Fruit fly (Drosophila melanogaster): ENCODE data around the gene mTerf5.
A peak's percentile ranks its signal among the peaks of the same experiment; 100 is the strongest.

The mTerf5 gene

DNA sequence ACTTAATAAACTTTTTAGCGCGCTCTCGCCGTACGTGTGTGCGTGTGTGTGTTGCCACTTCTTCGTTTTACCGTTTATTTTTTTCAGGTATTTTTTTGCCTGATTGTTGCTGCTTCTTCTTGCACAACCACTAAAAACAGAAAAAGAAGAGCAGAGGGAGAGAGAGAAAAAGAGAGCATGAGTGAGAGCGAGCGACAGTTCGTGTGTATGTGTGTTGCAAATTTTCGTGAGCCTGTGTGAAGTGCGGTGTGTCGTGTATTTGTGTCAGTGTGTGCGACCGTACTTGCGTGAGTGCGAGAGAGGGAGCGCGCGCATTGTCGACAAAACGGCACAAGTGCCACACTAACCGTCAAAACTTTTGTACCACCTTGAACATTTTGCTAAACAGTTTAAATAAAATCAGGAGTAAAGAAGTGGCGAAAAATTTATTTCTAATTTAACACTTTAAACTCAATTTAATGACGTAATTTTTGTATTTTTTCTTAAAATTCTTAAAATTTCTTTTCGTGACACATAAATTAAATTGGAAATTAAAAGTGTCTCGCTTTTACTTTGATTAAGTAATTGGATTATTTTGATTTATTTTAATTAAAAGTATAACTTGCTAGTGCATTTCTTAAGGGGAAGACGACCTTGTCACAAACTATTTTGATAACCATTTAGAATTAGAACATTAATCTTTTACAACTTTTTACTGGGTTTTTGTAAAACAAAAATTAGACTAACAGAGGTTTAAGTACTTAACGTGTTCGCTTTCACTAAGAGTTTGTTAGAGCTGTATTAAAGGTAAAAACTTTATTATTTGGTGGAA lies 26.3 kb downstream of the mTerf5 start:
- TF ChIP-seq kay (GFP tag; ENCODE audit: borderline replicate concordance) (no peak), cic (GFP tag; optimal IDR thresholded peaks at IDR 0.05) (peak; percentile 89), ovo (GFP tag; optimal IDR thresholded peaks at IDR 0.05) (peak; percentile 83), CG5204 (GFP tag; optimal IDR thresholded peaks at IDR 0.05) (peak; percentile 68), toe (GFP tag; optimal IDR thresholded peaks at IDR 0.05) (peak; percentile 66), tj (GFP tag; optimal IDR thresholded peaks at IDR 0.05) (peak; percentile 71), Hr96 (GFP tag; optimal IDR thresholded peaks at IDR 0.05) (peak; percentile 52), CG11617 (GFP tag; optimal IDR thresholded peaks at IDR 0.05) (peak; percentile 76), CG7101 (tag; optimal IDR thresholded peaks at IDR 0.05) (peak; percentile 46), CG33017 (tag; optimal IDR thresholded peaks at IDR 0.05) (peak; percentile 29), Crg-1 (GFP tag; optimal IDR thresholded peaks at IDR 0.05) (no peak), CG7045 (GFP tag; optimal IDR thresholded peaks at IDR 0.05) (peak; percentile 45), CG14711 (tag; optimal IDR thresholded peaks at IDR 0.05) (peak; percentile 23), CG1620 (GFP tag; optimal IDR thresholded peaks at IDR 0.05) (no peak), pad (GFP tag; optimal IDR thresholded peaks at IDR 0.05) (peak; percentile 32), Mnt (GFP tag; optimal IDR thresholded peaks at IDR 0.05) (peak; percentile 51), CG12768 (GFP tag; optimal IDR thresholded peaks at IDR 0.05) (peak; percentile 7), Clk (GFP tag; optimal IDR thresholded peaks at IDR 0.05) (no peak), bab1 (GFP tag; optimal IDR thresholded peaks at IDR 0.05) (peak; percentile 61), cnc (optimal IDR thresholded peaks at IDR 0.05) (no peak)

DNA sequence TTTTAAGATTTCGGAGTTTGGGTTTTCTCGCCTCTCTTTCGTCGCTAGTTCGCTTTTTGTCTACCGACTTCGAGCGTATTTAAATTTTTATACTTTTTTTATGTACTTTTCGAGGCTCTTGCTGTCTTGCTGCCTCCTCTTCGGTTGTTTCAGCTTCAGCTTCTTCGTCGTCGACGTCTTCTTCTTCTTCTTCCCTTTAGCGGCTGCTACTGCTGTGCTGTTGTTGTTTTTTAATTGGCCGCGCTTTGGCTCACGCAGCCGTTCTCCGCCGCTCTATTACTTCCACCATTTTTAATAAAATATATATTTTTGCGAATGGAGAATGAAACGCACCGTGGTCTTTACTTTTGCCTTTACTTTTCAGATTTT lies 26.9 kb downstream of the mTerf5 start:
- no peak for TF ChIP-seq ovo (GFP tag; optimal IDR thresholded peaks at IDR 0.05)
- no peak for TF ChIP-seq CG7045 (GFP tag; optimal IDR thresholded peaks at IDR 0.05)
- no peak for TF ChIP-seq kay (GFP tag; ENCODE audit: borderline replicate concordance)
- no peak for TF ChIP-seq CG11617 (GFP tag; optimal IDR thresholded peaks at IDR 0.05)
- no peak for TF ChIP-seq CG14711 (tag; optimal IDR thresholded peaks at IDR 0.05)
- no peak for TF ChIP-seq CG12768 (GFP tag; optimal IDR thresholded peaks at IDR 0.05)
- TF ChIP-seq pad (GFP tag; optimal IDR thresholded peaks at IDR 0.05): no peak
- TF ChIP-seq Mnt (GFP tag; optimal IDR thresholded peaks at IDR 0.05): no peak
- TF ChIP-seq Hr96 (GFP tag; optimal IDR thresholded peaks at IDR 0.05): no peak

DNA sequence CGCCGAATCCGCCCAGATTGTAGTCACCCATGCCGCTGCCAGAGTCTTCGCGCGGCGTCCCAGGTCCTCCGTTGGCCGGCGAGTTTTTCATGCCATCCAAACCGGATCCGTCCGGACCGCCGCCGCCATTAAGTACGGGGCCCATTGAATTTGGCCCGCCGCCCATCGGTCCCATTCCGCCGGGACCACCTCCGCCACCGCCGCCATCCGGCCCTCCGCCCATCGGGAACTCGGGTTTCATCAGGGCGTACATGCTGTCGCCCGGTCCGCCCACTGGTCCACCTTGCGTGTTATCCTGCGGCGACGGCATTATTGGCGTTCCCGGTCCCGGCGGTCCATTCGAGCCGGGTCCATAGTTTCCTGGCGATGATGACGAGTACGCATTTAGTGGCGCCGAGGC lies 28.2 kb downstream of the mTerf5 start:
- no peak for TF ChIP-seq Crg-1 (GFP tag; optimal IDR thresholded peaks at IDR 0.05)
- no peak for TF ChIP-seq CG5204 (GFP tag; optimal IDR thresholded peaks at IDR 0.05)
- TF ChIP-seq CG12768 (GFP tag; optimal IDR thresholded peaks at IDR 0.05): no peak
- no peak for TF ChIP-seq CG33017 (tag; optimal IDR thresholded peaks at IDR 0.05)
- TF ChIP-seq CG11617 (GFP tag; optimal IDR thresholded peaks at IDR 0.05): no peak
- no peak for TF ChIP-seq bab1 (GFP tag; optimal IDR thresholded peaks at IDR 0.05)
- TF ChIP-seq ovo (GFP tag; optimal IDR thresholded peaks at IDR 0.05): no peak
- no peak for TF ChIP-seq pad (GFP tag; optimal IDR thresholded peaks at IDR 0.05)
- no peak for TF ChIP-seq cic (GFP tag; optimal IDR thresholded peaks at IDR 0.05)
- TF ChIP-seq CG14711 (tag; optimal IDR thresholded peaks at IDR 0.05): no peak
- TF ChIP-seq Hr96 (GFP tag; optimal IDR thresholded peaks at IDR 0.05): no peak
- no peak for TF ChIP-seq CG1620 (GFP tag; optimal IDR thresholded peaks at IDR 0.05)
- no peak for TF ChIP-seq Mnt (GFP tag; optimal IDR thresholded peaks at IDR 0.05)
- no peak for TF ChIP-seq kay (GFP tag; ENCODE audit: borderline replicate concordance)
- TF ChIP-seq CG7045 (GFP tag; optimal IDR thresholded peaks at IDR 0.05): no peak
- no peak for TF ChIP-seq Clk (GFP tag; optimal IDR thresholded peaks at IDR 0.05)
- no peak for TF ChIP-seq tj (GFP tag; optimal IDR thresholded peaks at IDR 0.05)
- TF ChIP-seq CG7101 (tag; optimal IDR thresholded peaks at IDR 0.05): no peak

DNA sequence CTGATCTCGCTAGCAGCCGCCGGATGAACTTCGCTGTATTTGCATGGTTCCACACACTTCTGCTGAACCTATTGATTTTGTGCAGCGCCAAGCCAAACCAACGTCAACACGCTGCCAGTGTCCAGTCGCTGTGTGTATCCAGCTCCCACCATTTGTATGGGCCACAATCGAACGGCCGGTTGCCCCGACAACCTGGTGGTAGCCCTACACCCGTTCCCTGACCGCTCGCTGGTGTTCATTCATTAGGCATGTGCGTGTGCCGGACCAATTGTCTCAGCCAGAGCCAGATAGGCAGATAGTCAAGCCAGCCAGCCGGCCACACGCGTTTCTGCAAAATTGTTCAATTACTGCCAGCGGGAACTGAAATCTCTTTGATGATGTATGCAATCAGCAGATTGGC lies 31.6 kb downstream of the mTerf5 start, which contains the start of gene CG14313:
TSS of gene CG14313 (minus strand) at position 101 of the 400 bp plus-strand sequence.
- TF ChIP-seq CG7045 (GFP tag; optimal IDR thresholded peaks at IDR 0.05): no peak
- no peak for TF ChIP-seq CG12768 (GFP tag; optimal IDR thresholded peaks at IDR 0.05)
- TF ChIP-seq cic (GFP tag; optimal IDR thresholded peaks at IDR 0.05): no peak
- no peak for TF ChIP-seq pad (GFP tag; optimal IDR thresholded peaks at IDR 0.05)
- no peak for TF ChIP-seq CG14711 (tag; optimal IDR thresholded peaks at IDR 0.05)
- TF ChIP-seq CG1620 (GFP tag; optimal IDR thresholded peaks at IDR 0.05): no peak
- TF ChIP-seq kay (GFP tag; ENCODE audit: borderline replicate concordance): no peak
- no peak for TF ChIP-seq Crg-1 (GFP tag; optimal IDR thresholded peaks at IDR 0.05)
- TF ChIP-seq Clk (GFP tag; optimal IDR thresholded peaks at IDR 0.05): no peak
- TF ChIP-seq ovo (GFP tag; optimal IDR thresholded peaks at IDR 0.05): no peak
- TF ChIP-seq Mnt (GFP tag; optimal IDR thresholded peaks at IDR 0.05): no peak
- no peak for TF ChIP-seq CG7101 (tag; optimal IDR thresholded peaks at IDR 0.05)
- no peak for TF ChIP-seq cnc (optimal IDR thresholded peaks at IDR 0.05)
- no peak for TF ChIP-seq Hr96 (GFP tag; optimal IDR thresholded peaks at IDR 0.05)
- TF ChIP-seq CG33017 (tag; optimal IDR thresholded peaks at IDR 0.05): no peak
- TF ChIP-seq toe (GFP tag; optimal IDR thresholded peaks at IDR 0.05): no peak
- TF ChIP-seq CG11617 (GFP tag; optimal IDR thresholded peaks at IDR 0.05): no peak
- no peak for TF ChIP-seq tj (GFP tag; optimal IDR thresholded peaks at IDR 0.05)
- TF ChIP-seq bab1 (GFP tag; optimal IDR thresholded peaks at IDR 0.05): no peak

DNA sequence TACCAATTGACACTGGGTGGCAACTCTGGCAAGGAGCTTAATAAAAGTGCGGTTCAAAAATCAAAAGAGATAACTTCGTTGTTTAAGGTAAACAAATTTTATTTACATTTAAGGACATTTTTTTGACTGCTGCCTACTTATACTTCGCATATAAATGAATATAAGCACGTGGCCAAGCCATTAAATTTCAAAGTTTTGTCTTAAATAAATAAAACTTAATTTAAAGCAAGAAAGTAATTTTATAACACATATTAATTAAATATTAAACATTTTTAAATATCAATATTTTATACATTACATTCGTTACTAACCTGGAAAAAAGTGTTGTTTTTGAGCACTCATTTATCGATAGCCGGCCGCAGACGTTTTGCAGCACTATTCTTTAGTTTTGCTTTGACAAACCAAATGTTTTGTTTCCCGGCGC lies 34.8 kb downstream of the mTerf5 start, which contains the start of the genes CG12321 and MED17:
TSS of gene CG12321 (minus strand) at position 6 of the 424 bp plus-strand sequence.
TSS of gene MED17 (plus strand) at position 371 of the 424 bp plus-strand sequence.
- peak; percentile 62 for TF ChIP-seq cic (GFP tag; optimal IDR thresholded peaks at IDR 0.05)
- no peak for TF ChIP-seq kay (GFP tag; ENCODE audit: borderline replicate concordance)
- peak; percentile 87 for TF ChIP-seq ovo (GFP tag; optimal IDR thresholded peaks at IDR 0.05)
- peak; percentile 94 for TF ChIP-seq Clk (GFP tag; optimal IDR thresholded peaks at IDR 0.05)
- peak; percentile 63 for TF ChIP-seq bab1 (GFP tag; optimal IDR thresholded peaks at IDR 0.05)
- peak; percentile 75 for TF ChIP-seq Mnt (GFP tag; optimal IDR thresholded peaks at IDR 0.05)
- peak; percentile 93 for TF ChIP-seq CG11617 (GFP tag; optimal IDR thresholded peaks at IDR 0.05)
- no peak for TF ChIP-seq cnc (optimal IDR thresholded peaks at IDR 0.05)
- TF ChIP-seq pad (GFP tag; optimal IDR thresholded peaks at IDR 0.05): peak; percentile 91
- peak; percentile 91 for TF ChIP-seq CG1620 (GFP tag; optimal IDR thresholded peaks at IDR 0.05)
- peak; percentile 94 for TF ChIP-seq CG7045 (GFP tag; optimal IDR thresholded peaks at IDR 0.05)
- TF ChIP-seq CG7101 (tag; optimal IDR thresholded peaks at IDR 0.05): peak; percentile 93
- peak; percentile 67 for TF ChIP-seq tj (GFP tag; optimal IDR thresholded peaks at IDR 0.05)
- peak; percentile 74 for TF ChIP-seq toe (GFP tag; optimal IDR thresholded peaks at IDR 0.05)
- TF ChIP-seq CG12768 (GFP tag; optimal IDR thresholded peaks at IDR 0.05): peak; percentile 93
- TF ChIP-seq Hr96 (GFP tag; optimal IDR thresholded peaks at IDR 0.05): no peak
- peak; percentile 96 for TF ChIP-seq Crg-1 (GFP tag; optimal IDR thresholded peaks at IDR 0.05)
- TF ChIP-seq CG14711 (tag; optimal IDR thresholded peaks at IDR 0.05): peak; percentile 89
- peak; percentile 81 for TF ChIP-seq CG5204 (GFP tag; optimal IDR thresholded peaks at IDR 0.05)
- peak; percentile 83 for TF ChIP-seq CG33017 (tag; optimal IDR thresholded peaks at IDR 0.05)

Data from whole organism, adult.